Worm (Caenorhabditis elegans) whole organism, L4 larva: ENCODE results near the gene B0280.2.

Source experiments
- F49E8.2 ChIP-seq: sonication (generic microtip); optimal IDR thresholded peaks from 2 replicates; lab custom pipeline; 2016; ENCODE audit warnings: missing compliant biosample characterization, mild to moderate bottlenecking, missing genetic modification characterization, borderline replicate concordance
- T20F7.1 ChIP-seq: fragments of 200-800 bp; sonication (Bioruptor generic); optimal IDR thresholded peaks from 2 replicates; lab custom pipeline; 2018; ENCODE audit warnings: mild to moderate bottlenecking, missing genetic modification characterization, missing compliant biosample characterization
- Y105C5A.15 ChIP-seq: fragments of 200-800 bp; sonication (Bioruptor generic); IDR thresholded peaks from 2 replicates; pipeline ENCODE4 v1.3.6; 2022; ENCODE audit warnings: missing genetic modification characterization, missing compliant biosample characterization
- Y48G9A.11 ChIP-seq: fragments of 200-800 bp; sonication (Bioruptor generic); IDR thresholded peaks from 2 replicates; pipeline ENCODE4 v1.3.6; 2022; ENCODE audit warnings: missing genetic modification reagents, missing genetic modification characterization, missing compliant biosample characterization
- Y75B8A.6 ChIP-seq: fragments of 200-800 bp; sonication (Bioruptor generic); IDR thresholded peaks from 2 replicates; pipeline ENCODE4 v1.3.6; 2022; ENCODE audit warnings: missing genetic modification reagents, missing genetic modification characterization, missing compliant biosample characterization
- ama-1 ChIP-seq: fragments of 150-350 bp; optimal IDR thresholded peaks from 2 replicates; lab custom pipeline; 2014; ENCODE audit warnings: inconsistent platforms, mixed read lengths
- arid-1 ChIP-seq: fragments of 200-800 bp; sonication (Bioruptor generic); conservative IDR thresholded peaks from 2 replicates; pipeline ENCODE4 v1.3.6; 2022; ENCODE audit warnings: missing genetic modification reagents, missing genetic modification characterization, missing compliant biosample characterization
- ceh-20 ChIP-seq: fragments of 200-800 bp; sonication (Bioruptor generic); IDR thresholded peaks from 2 replicates; pipeline ENCODE4 v1.3.6; 2022; ENCODE audit warnings: missing genetic modification reagents, missing genetic modification characterization, missing compliant biosample characterization
- ceh-28 ChIP-seq: fragments of 150-350 bp; optimal IDR thresholded peaks from 2 replicates; lab custom pipeline; 2014; ENCODE audit warnings: missing biosample characterization, missing genetic modification reagents, missing genetic modification characterization
- cey-2 ChIP-seq: sonication (generic microtip); optimal IDR thresholded peaks from 3 replicates; lab custom pipeline; 2017; ENCODE audit warnings: missing genetic modification characterization, mild to moderate bottlenecking, missing compliant biosample characterization, antibody characterized with exemption, borderline replicate concordance; ENCODE audit not compliant: insufficient read depth
- daf-12 ChIP-seq: fragments of 150-350 bp; optimal IDR thresholded peaks from 2 replicates; lab custom pipeline; 2014; ENCODE audit warnings: missing biosample characterization, missing genetic modification reagents, missing genetic modification characterization
- daf-16 ChIP-seq, 3 experiments: sonication (generic microtip); optimal IDR thresholded peaks; 2 replicates each; lab custom pipeline; 2016 to 2017; ENCODE audit warnings: missing genetic modification characterization in 3 of 3, missing genetic modification reagents in 3 of 3, mild to moderate bottlenecking in 2 of 3, missing compliant biosample characterization in 2 of 3, missing biosample characterization in 1 of 3, moderate library complexity in 1 of 3
- daf-19 ChIP-seq: fragments of 200-800 bp; sonication (Bioruptor generic); conservative IDR thresholded peaks from 2 replicates; pipeline ENCODE4 v1.3.6; 2022; ENCODE audit warnings: missing genetic modification characterization, missing compliant biosample characterization
- dmd-6 ChIP-seq: fragments of 200-800 bp; sonication (Bioruptor generic); IDR thresholded peaks from 2 replicates; pipeline ENCODE4 v1.3.6; 2022; ENCODE audit warnings: missing genetic modification reagents, missing genetic modification characterization, missing compliant biosample characterization
- dmd-8 ChIP-seq: fragments of 200-800 bp; sonication (Bioruptor generic); IDR thresholded peaks from 2 replicates; pipeline ENCODE4 v1.3.6; 2022; ENCODE audit warnings: missing genetic modification characterization, missing compliant biosample characterization
- dpl-1 ChIP-seq: fragments of 150-350 bp; optimal IDR thresholded peaks from 2 replicates; lab custom pipeline; 2014; ENCODE audit warnings: missing biosample characterization, missing genetic modification reagents, missing genetic modification characterization
- fos-1 ChIP-seq: fragments of 150-350 bp; optimal IDR thresholded peaks from 2 replicates; lab custom pipeline; 2014; ENCODE audit warnings: missing biosample characterization, missing genetic modification characterization
- gei-8 ChIP-seq: fragments of 200-800 bp; sonication (Bioruptor generic); optimal IDR thresholded peaks from 2 replicates; lab custom pipeline; 2018; ENCODE audit warnings: mild to moderate bottlenecking, missing genetic modification characterization, missing compliant biosample characterization
- hlh-30 ChIP-seq: sonication (generic microtip); optimal IDR thresholded peaks from 2 replicates; lab custom pipeline; 2017; ENCODE audit warnings: antibody characterized with exemption, mild to moderate bottlenecking, missing genetic modification characterization, missing compliant biosample characterization; ENCODE audit not compliant: insufficient read depth
- lim-7 ChIP-seq: fragments of 200-800 bp; sonication (Bioruptor generic); IDR thresholded peaks from 2 replicates; pipeline ENCODE4 v1.3.6; 2022; ENCODE audit warnings: missing genetic modification characterization, missing compliant biosample characterization
- lin-39 ChIP-seq: fragments of 150-350 bp; optimal IDR thresholded peaks from 2 replicates; lab custom pipeline; 2014; ENCODE audit warnings: missing biosample characterization, missing genetic modification reagents, missing genetic modification characterization
- lsy-2 ChIP-seq, 2 experiments: fragments of 150-350 bp in 1 of 2; sonication (generic microtip) in 1 of 2; optimal IDR thresholded peaks; 2 replicates each; lab custom pipeline; 2014 to 2017; ENCODE audit warnings: missing biosample characterization in 2 of 2, missing genetic modification characterization in 2 of 2
- madf-5 ChIP-seq, 2 experiments: fragments of 200-800 bp; sonication (Bioruptor generic); IDR thresholded peaks; 2 replicates each; pipeline ENCODE4 v1.3.6; 2022; ENCODE audit warnings: missing compliant biosample characterization in 2 of 2, missing genetic modification characterization in 2 of 2
- madf-9 ChIP-seq: fragments of 200-800 bp; sonication (Bioruptor generic); conservative IDR thresholded peaks from 2 replicates; pipeline ENCODE4 v1.3.6; 2022; ENCODE audit warnings: missing genetic modification reagents, missing genetic modification characterization, missing compliant biosample characterization
- mdt-29 ChIP-seq: fragments of 200-800 bp; sonication (Bioruptor generic); IDR thresholded peaks from 2 replicates; pipeline ENCODE4 v1.3.6; 2022; ENCODE audit warnings: missing genetic modification reagents, missing genetic modification characterization, missing compliant biosample characterization
- mes-2 ChIP-seq: sonication (generic microtip); optimal IDR thresholded peaks from 2 replicates; lab custom pipeline; 2016; ENCODE audit warnings: missing genotype, mild to moderate bottlenecking, missing genetic modification characterization, missing compliant biosample characterization; ENCODE audit not compliant: poor library complexity, severe bottlenecking
- mxl-3 ChIP-seq: fragments of 200-800 bp; sonication (Bioruptor generic); optimal IDR thresholded peaks from 2 replicates; lab custom pipeline; 2018; ENCODE audit warnings: mild to moderate bottlenecking, missing genetic modification characterization, missing compliant biosample characterization
- nhr-111 ChIP-seq: fragments of 200-800 bp; sonication (Bioruptor generic); optimal IDR thresholded peaks from 2 replicates; lab custom pipeline; 2018; ENCODE audit warnings: mild to moderate bottlenecking, missing genetic modification characterization, missing compliant biosample characterization
- nhr-25 ChIP-seq: sonication (generic microtip); optimal IDR thresholded peaks from 2 replicates; lab custom pipeline; 2017; ENCODE audit warnings: missing genetic modification characterization, mild to moderate bottlenecking, missing compliant biosample characterization, antibody characterized with exemption, moderate library complexity, borderline replicate concordance; ENCODE audit not compliant: insufficient read depth
- nhr-76 ChIP-seq: fragments of 150-350 bp; optimal IDR thresholded peaks from 2 replicates; lab custom pipeline; 2014; ENCODE audit warnings: missing biosample characterization, missing genetic modification characterization
- pha-4 ChIP-seq, 2 experiments: fragments of 150-350 bp in 1 of 2; fragments of 200-800 bp in 1 of 2; sonication (Bioruptor generic) in 1 of 2; IDR thresholded peaks in 1 of 2; optimal IDR thresholded peaks in 1 of 2; 2 replicates each; pipeline versions ENCODE4 v1.3.6 to Lab custom; 2014 to 2022; ENCODE audit warnings: missing genetic modification characterization in 2 of 2, missing genetic modification reagents in 2 of 2, missing biosample characterization in 1 of 2, missing compliant biosample characterization in 1 of 2
- php-3 ChIP-seq: fragments of 200-800 bp; sonication (Bioruptor generic); IDR thresholded peaks from 2 replicates; pipeline ENCODE4 v1.3.6; 2022; ENCODE audit warnings: missing genetic modification reagents, missing genetic modification characterization, missing compliant biosample characterization
- pqm-1 ChIP-seq: sonication (generic microtip); optimal IDR thresholded peaks from 2 replicates; lab custom pipeline; 2017; ENCODE audit warnings: missing biosample characterization, missing genetic modification characterization
- set-16 ChIP-seq: fragments of 200-800 bp; sonication (Bioruptor generic); IDR thresholded peaks from 2 replicates; pipeline ENCODE4 v1.3.6; 2022; ENCODE audit warnings: missing genetic modification reagents, missing genetic modification characterization, missing compliant biosample characterization
- spr-3 ChIP-seq: fragments of 200-800 bp; sonication (Bioruptor generic); optimal IDR thresholded peaks from 2 replicates; lab custom pipeline; 2018; ENCODE audit warnings: mild to moderate bottlenecking, missing genetic modification characterization, missing compliant biosample characterization
- tra-1 ChIP-seq: fragments of 200-800 bp; sonication (Bioruptor generic); IDR thresholded peaks from 2 replicates; pipeline ENCODE4 v1.3.6; 2022; ENCODE audit warnings: missing genetic modification reagents, missing genetic modification characterization, missing compliant biosample characterization
- unc-39 ChIP-seq: sonication (generic microtip); optimal IDR thresholded peaks from 2 replicates; lab custom pipeline; 2017; ENCODE audit warnings: missing biosample characterization, missing genetic modification characterization
- vab-7 ChIP-seq: fragments of 200-800 bp; sonication (Bioruptor generic); IDR thresholded peaks from 2 replicates; pipeline ENCODE4 v1.3.6; 2022; ENCODE audit warnings: missing genetic modification reagents, missing genetic modification characterization, missing compliant biosample characterization
- zfp-2 ChIP-seq: sonication (generic microtip); optimal IDR thresholded peaks from 2 replicates; lab custom pipeline; 2016; ENCODE audit warnings: mild to moderate bottlenecking, missing genetic modification characterization, missing compliant biosample characterization
- ztf-7 ChIP-seq: fragments of 150-350 bp; optimal IDR thresholded peaks from 2 replicates; lab custom pipeline; 2014; ENCODE audit warnings: missing biosample characterization, missing genetic modification characterization

Gene B0280.2

DNA sequence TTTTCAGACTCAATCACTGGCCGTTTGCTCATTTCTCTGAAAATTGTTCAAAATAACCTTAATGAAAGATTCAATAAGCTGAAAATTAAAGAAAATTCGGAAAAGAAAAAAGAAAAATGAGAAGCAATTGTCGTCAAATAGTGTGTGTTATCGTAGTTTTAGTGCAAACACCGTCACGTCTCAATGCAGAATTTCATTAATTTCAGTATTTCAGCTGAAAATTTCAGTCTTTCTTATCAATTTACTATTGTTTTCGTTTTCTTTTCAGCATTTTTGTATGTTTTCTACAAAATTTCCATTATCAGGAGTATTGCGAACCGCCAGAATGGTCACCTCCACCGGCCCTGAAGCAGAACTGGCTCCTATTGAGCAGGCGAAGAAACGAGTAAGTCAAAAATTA lies 1.6 kb upstream of the B0280.2 start, which contains the start of the genes B0280.9 and rpia-1 (continued):
- TF ChIP-seq mdt-29, result no peak
- TF ChIP-seq Y75B8A.6, result no peak
- peak; percentile 5 for TF ChIP-seq ztf-7 (tag; lab: Kevin White, UChicago)
- TF ChIP-seq fos-1 (tag; lab: Kevin White, UChicago), result no peak
- TF ChIP-seq ceh-20, result no peak
- TF ChIP-seq pqm-1 (tag; lab: Kevin White, UChicago), result peak; percentile 23
- no peak for TF ChIP-seq set-16
- no peak for TF ChIP-seq hlh-30
- no peak for TF ChIP-seq nhr-25
- TF ChIP-seq pha-4 (GFP tag; IDR thresholded peaks at IDR 0.05; lab: Robert Waterston, UW), result no peak
- no peak for TF ChIP-seq pha-4 (tag; optimal IDR thresholded peaks at IDR 0.05; lab: Kevin White, UChicago)
- TF ChIP-seq zfp-2 (tag; lab: Kevin White, UChicago), result no peak
- peak; percentile 44 for TF ChIP-seq mes-2 (tag; lab: Kevin White, UChicago)
- no peak for TF ChIP-seq Y48G9A.11 (GFP tag; lab: Robert Waterston, UW)
- TF ChIP-seq madf-9, result no peak
- no peak for TF ChIP-seq spr-3 (GFP tag; lab: Kevin White, UChicago)
- TF ChIP-seq unc-39 (tag; lab: Kevin White, UChicago), result no peak
- TF ChIP-seq daf-16 (GFP tag; optimal IDR thresholded peaks at IDR 0.05; lab: Kevin White, UChicago), result no peak
- peak; percentile 72 for TF ChIP-seq daf-16 (tag; optimal IDR thresholded peaks at IDR 0.05; lab: Kevin White, UChicago)
- no peak for TF ChIP-seq ceh-28 (tag; lab: Kevin White, UChicago)
- no peak for TF ChIP-seq arid-1 (GFP tag; lab: Robert Waterston, UW)
- TF ChIP-seq, all 104 proteins: peak for 14

DNA sequence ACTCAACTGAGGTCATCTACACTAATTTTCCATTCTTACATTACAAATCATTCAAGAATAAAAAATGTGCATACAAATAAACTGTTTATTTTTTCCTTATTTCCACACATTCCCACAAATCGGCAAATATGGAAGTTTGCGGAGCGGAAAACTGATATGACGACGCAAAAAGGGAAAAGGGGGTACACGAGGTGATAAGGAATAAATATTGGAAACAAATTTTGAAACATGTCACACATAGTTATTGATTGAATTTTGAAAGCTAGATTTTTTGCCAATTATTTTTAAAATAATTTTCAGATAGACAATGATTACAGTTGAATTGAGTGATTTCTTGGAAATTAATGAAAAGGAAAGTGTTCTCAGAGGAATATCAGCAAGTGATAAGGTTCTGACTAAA lies 4.1 kb downstream of the B0280.2 start, which contains the start of gene viro-2:
Gene viro-2 (plus strand): TSS at position 301 of the 400 bp plus-strand sequence.
- TF ChIP-seq dmd-6, result peak; percentile 50

DNA sequence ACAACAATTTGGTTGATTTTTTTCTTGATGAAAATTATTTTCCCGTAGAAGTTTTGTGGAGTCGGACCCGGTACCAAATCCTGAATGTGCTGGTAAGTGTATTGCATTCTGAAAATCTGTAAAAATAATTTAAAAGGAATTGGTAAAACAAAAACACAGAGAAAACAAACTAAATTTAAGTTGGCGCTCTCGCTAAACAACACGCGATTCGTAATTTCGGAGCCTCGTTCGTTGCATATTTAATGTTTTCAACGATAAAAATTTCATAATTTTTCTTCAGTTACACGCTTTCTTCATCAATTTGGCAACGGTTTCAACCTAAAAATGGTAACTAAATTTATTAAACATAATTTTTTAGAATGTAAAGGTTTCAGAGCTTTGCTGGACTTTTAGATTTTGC lies 9.1 kb downstream of the B0280.2 start, which contains the start of the genes pot-1 and ggtb-1:
Gene pot-1 (minus strand): TSS at position 120 of the 400 bp plus-strand sequence.
Gene ggtb-1 (plus strand): TSS at position 208 of the 400 bp plus-strand sequence.
- TF ChIP-seq mes-2 (tag; lab: Kevin White, UChicago) (peak; percentile 46), daf-16 (GFP tag; optimal IDR thresholded peaks at IDR 0.05; lab: Kevin White, UChicago) (no peak), daf-16 (tag; optimal IDR thresholded peaks at IDR 0.05; lab: Kevin White, UChicago) (peak; percentile 29), lsy-2 (tag; optimal IDR thresholded peaks at IDR 0.05; lab: Kevin White, UChicago) (peak in 1 of 2 experiments; percentile 37), T20F7.1 (peak; percentile 92), lim-7 (GFP tag; lab: Robert Waterston, UW) (no peak), Y48G9A.11 (GFP tag; lab: Robert Waterston, UW) (peak; percentile 81), dpl-1 (GFP tag; lab: Kevin White, UChicago) (peak; percentile 50), nhr-111 (GFP tag; lab: Kevin White, UChicago) (no peak)

DNA sequence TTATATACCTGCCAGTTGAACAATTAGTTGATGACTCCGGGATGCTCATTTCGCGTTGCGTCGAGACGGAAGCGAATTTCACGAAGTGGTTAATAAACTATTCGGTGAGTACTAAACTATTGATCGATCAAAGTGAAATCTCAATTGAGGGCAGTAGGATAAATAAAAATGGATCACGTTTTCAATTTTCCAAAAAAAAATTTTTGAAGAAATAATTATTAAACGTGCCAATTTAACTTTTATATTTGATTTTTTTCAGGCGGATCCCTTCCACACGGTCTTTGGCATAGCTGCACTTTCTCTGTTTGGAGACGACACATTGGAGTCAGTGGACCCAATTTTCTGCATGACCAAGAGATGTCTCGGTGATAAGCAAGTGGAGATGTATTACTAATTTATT lies 11.6 kb downstream of the B0280.2 start, which contains the start of gene B0280.17:
Gene B0280.17 (minus strand): TSS at position 101 of the 400 bp plus-strand sequence.
- TF ChIP-seq F49E8.2 (tag; lab: Kevin White, UChicago) (no peak), nhr-76 (tag; lab: Kevin White, UChicago) (no peak), lin-39 (tag; lab: Kevin White, UChicago) (no peak), hlh-30 (no peak), lsy-2 (tag; optimal IDR thresholded peaks at IDR 0.05; lab: Kevin White, UChicago) (no peak), vab-7 (GFP tag; lab: Robert Waterston, UW) (no peak), tra-1 (no peak), mxl-3 (GFP tag; lab: Kevin White, UChicago) (no peak), dmd-8 (GFP tag; lab: Robert Waterston, UW) (no peak), daf-12 (tag; lab: Kevin White, UChicago) (no peak), madf-5 (GFP tag; IDR thresholded peaks at IDR 0.05; lab: Robert Waterston, UW) (no peak), daf-19 (GFP tag; lab: Robert Waterston, UW) (no peak), Y105C5A.15 (GFP tag; lab: Robert Waterston, UW) (no peak), zfp-2 (tag; lab: Kevin White, UChicago) (no peak), mes-2 (tag; lab: Kevin White, UChicago) (no peak), ama-1 (lab: Kevin White, UChicago) (no peak), php-3 (GFP tag; lab: Robert Waterston, UW) (no peak), mdt-29 (no peak), cey-2 (tag; lab: Kevin White, UChicago) (no peak), gei-8 (GFP tag; lab: Kevin White, UChicago) (no peak)
